Fruit fly (Drosophila melanogaster) whole organism, prepupa: ENCODE results near the gene CG1136.

ENCODE experiments used
- CG10669 ChIP-seq: fragments of 200-800 bp; sonication (Bioruptor generic); optimal IDR thresholded peaks from 3 replicates; lab custom pipeline; 2018; ENCODE audit warnings: missing biosample characterization, mild to moderate bottlenecking, missing genetic modification characterization, moderate library complexity
- CG11294 ChIP-seq: fragments of 200-800 bp; sonication (Bioruptor generic); IDR thresholded peaks from 2 replicates; pipeline ENCODE4 v1.3.6; 2022; ENCODE audit warnings: missing biosample characterization, missing genetic modification characterization
- CG11762 ChIP-seq: fragments of 200-800 bp; sonication (Bioruptor generic); optimal IDR thresholded peaks from 3 replicates; lab custom pipeline; 2016; ENCODE audit warnings: missing biosample characterization, missing genetic modification characterization; ENCODE audit not compliant: insufficient read depth
- CG11902 ChIP-seq: fragments of 200-800 bp; sonication (Bioruptor generic); optimal IDR thresholded peaks from 3 replicates; lab custom pipeline; 2016; ENCODE audit warnings: missing biosample characterization, missing genetic modification characterization
- CG15336 ChIP-seq: fragments of 200-800 bp; sonication (Bioruptor generic); IDR thresholded peaks from 2 replicates; pipeline ENCODE4 v1.3.6; 2022; ENCODE audit warnings: missing biosample characterization, missing genetic modification characterization
- CG1621 ChIP-seq: fragments of 200-800 bp; sonication (Bioruptor generic); optimal IDR thresholded peaks from 3 replicates; lab custom pipeline; 2018; ENCODE audit warnings: missing biosample characterization, mild to moderate bottlenecking, missing genetic modification characterization
- CG16779 ChIP-seq: fragments of 200-800 bp; sonication (Bioruptor generic); optimal IDR thresholded peaks from 3 replicates; lab custom pipeline; 2017; ENCODE audit warnings: missing biosample characterization, mild to moderate bottlenecking, missing genetic modification characterization
- CG3032 ChIP-seq: fragments of 200-800 bp; optimal IDR thresholded peaks from 2 replicates; lab custom pipeline; 2019; ENCODE audit warnings: missing biosample characterization, mild to moderate bottlenecking, missing genetic modification characterization, moderate library complexity
- CG32006 ChIP-seq: fragments of 200-800 bp; sonication (Bioruptor generic); optimal IDR thresholded peaks from 3 replicates; lab custom pipeline; 2017; ENCODE audit warnings: missing biosample characterization, mild to moderate bottlenecking, missing genetic modification characterization
- CG34406 ChIP-seq: fragments of 200-800 bp; sonication (Bioruptor generic); optimal IDR thresholded peaks from 3 replicates; lab custom pipeline; 2016; ENCODE audit warnings: missing biosample characterization, missing genetic modification characterization
- CG3919 ChIP-seq: fragments of 200-800 bp; sonication (Bioruptor generic); optimal IDR thresholded peaks from 3 replicates; lab custom pipeline; 2016; ENCODE audit warnings: missing biosample characterization, missing genetic modification characterization
- CG6163 ChIP-seq: fragments of 200-800 bp; sonication (Bioruptor generic); IDR thresholded peaks from 3 replicates; pipeline ENCODE4 v1.3.6; 2022; ENCODE audit warnings: missing biosample characterization, missing genetic modification characterization
- CG6276 ChIP-seq: fragments of 200-800 bp; sonication (Bioruptor generic); optimal IDR thresholded peaks from 2 replicates; lab custom pipeline; 2017; ENCODE audit warnings: missing biosample characterization, mild to moderate bottlenecking, missing genetic modification characterization
- CG6792 ChIP-seq: fragments of 200-800 bp; sonication (Bioruptor generic); optimal IDR thresholded peaks from 3 replicates; lab custom pipeline; 2016; ENCODE audit warnings: missing biosample characterization, missing genetic modification characterization
- CG6808 ChIP-seq: fragments of 200-800 bp; sonication (Bioruptor generic); optimal IDR thresholded peaks from 3 replicates; lab custom pipeline; 2017; ENCODE audit warnings: missing biosample characterization, missing genetic modification characterization, mild to moderate bottlenecking, moderate library complexity, missing genetic modification reagents
- CG6854 ChIP-seq: fragments of 200-800 bp; sonication (Bioruptor generic); optimal IDR thresholded peaks from 2 replicates; lab custom pipeline; 2017; ENCODE audit warnings: missing biosample characterization, mild to moderate bottlenecking, missing genetic modification characterization
- CG7368 ChIP-seq: fragments of 200-800 bp; sonication (Bioruptor generic); optimal IDR thresholded peaks from 3 replicates; lab custom pipeline; 2016; ENCODE audit warnings: missing biosample characterization, missing genetic modification characterization
- CG8119 ChIP-seq: fragments of 200-800 bp; sonication (Bioruptor generic); IDR thresholded peaks from 3 replicates; pipeline ENCODE4 v1.3.6; 2022; ENCODE audit warnings: missing biosample characterization, missing genetic modification characterization
- CG8319 ChIP-seq: fragments of 200-800 bp; sonication (Bioruptor generic); optimal IDR thresholded peaks from 3 replicates; lab custom pipeline; 2016; ENCODE audit warnings: missing biosample characterization, missing genetic modification characterization
- CG8632 ChIP-seq: fragments of 200-800 bp; sonication (Bioruptor generic); optimal IDR thresholded peaks from 3 replicates; lab custom pipeline; 2016; ENCODE audit warnings: missing biosample characterization, missing genetic modification characterization
- Eip75B ChIP-seq: fragments of 200-800 bp; sonication (Bioruptor generic); optimal IDR thresholded peaks from 3 replicates; lab custom pipeline; 2016; ENCODE audit warnings: missing biosample characterization, missing genetic modification characterization
- Eip93F ChIP-seq: fragments of 200-800 bp; sonication (Bioruptor generic); optimal IDR thresholded peaks from 2 replicates; lab custom pipeline; 2016; ENCODE audit warnings: missing biosample characterization, mild to moderate bottlenecking, missing genetic modification characterization
- Ets21C ChIP-seq: fragments of 200-800 bp; sonication (Bioruptor generic); optimal IDR thresholded peaks from 3 replicates; lab custom pipeline; 2016; ENCODE audit warnings: missing biosample characterization, missing genetic modification characterization
- Ets96B ChIP-seq: fragments of 200-800 bp; optimal IDR thresholded peaks from 2 replicates; lab custom pipeline; 2019; ENCODE audit warnings: missing biosample characterization, mild to moderate bottlenecking, missing genetic modification characterization, moderate library complexity
- Hr38 ChIP-seq: sonication (Bioruptor generic); optimal IDR thresholded peaks from 2 replicates; lab custom pipeline; 2016; ENCODE audit warnings: missing biosample characterization, missing genetic modification characterization
- Hr39 ChIP-seq: fragments of 200-800 bp; sonication (Bioruptor generic); optimal IDR thresholded peaks from 2 replicates; lab custom pipeline; 2016; ENCODE audit warnings: missing biosample characterization, missing genetic modification characterization
- Lpt ChIP-seq: fragments of 200-800 bp; sonication (Bioruptor generic); optimal IDR thresholded peaks from 3 replicates; lab custom pipeline; 2016; ENCODE audit warnings: missing biosample characterization, missing genetic modification characterization
- OdsH ChIP-seq: fragments of 200-800 bp; sonication (Bioruptor generic); optimal IDR thresholded peaks from 3 replicates; lab custom pipeline; 2016; ENCODE audit warnings: missing biosample characterization, missing genetic modification characterization
- Smox ChIP-seq: fragments of 200-800 bp; sonication (Bioruptor generic); optimal IDR thresholded peaks from 3 replicates; lab custom pipeline; 2016; ENCODE audit warnings: missing biosample characterization, missing genetic modification characterization
- Sox15 ChIP-seq: fragments of 200-800 bp; sonication (Bioruptor generic); optimal IDR thresholded peaks from 3 replicates; lab custom pipeline; 2016; ENCODE audit warnings: missing biosample characterization, missing genetic modification characterization
- achi ChIP-seq: fragments of 200-800 bp; sonication (Bioruptor generic); optimal IDR thresholded peaks from 3 replicates; lab custom pipeline; 2016; ENCODE audit warnings: missing biosample characterization, missing genetic modification characterization
- acj6 ChIP-seq: fragments of 200-800 bp; sonication (Bioruptor generic); optimal IDR thresholded peaks from 3 replicates; lab custom pipeline; 2016; ENCODE audit warnings: missing biosample characterization, missing genetic modification characterization
- cyc ChIP-seq: fragments of 200-800 bp; sonication (Bioruptor generic); optimal IDR thresholded peaks from 3 replicates; lab custom pipeline; 2016; ENCODE audit warnings: missing biosample characterization, missing genetic modification characterization
- dac ChIP-seq: fragments of 200-800 bp; sonication (Bioruptor generic); optimal IDR thresholded peaks from 2 replicates; lab custom pipeline; 2017; ENCODE audit warnings: missing biosample characterization, mild to moderate bottlenecking, missing genetic modification characterization
- dsx ChIP-seq: fragments of 200-800 bp; optimal IDR thresholded peaks from 3 replicates; lab custom pipeline; 2019; ENCODE audit warnings: missing biosample characterization, mild to moderate bottlenecking, missing genetic modification characterization, moderate library complexity; ENCODE audit not compliant: poor library complexity, severe bottlenecking
- eg ChIP-seq: fragments of 200-800 bp; sonication (Bioruptor generic); IDR thresholded peaks from 3 replicates; pipeline ENCODE4 v1.3.6; 2022; ENCODE audit warnings: missing biosample characterization, missing genetic modification characterization
- fd59A ChIP-seq: fragments of 200-800 bp; sonication (Bioruptor generic); optimal IDR thresholded peaks from 2 replicates; lab custom pipeline; 2017; ENCODE audit warnings: missing biosample characterization, mild to moderate bottlenecking, missing genetic modification characterization, missing genetic modification reagents
- lz ChIP-seq: fragments of 200-800 bp; sonication (Bioruptor generic); optimal IDR thresholded peaks from 3 replicates; lab custom pipeline; 2016; ENCODE audit warnings: missing biosample characterization, missing genetic modification characterization
- pdm3 ChIP-seq: fragments of 200-800 bp; sonication (Bioruptor generic); optimal IDR thresholded peaks from 3 replicates; lab custom pipeline; 2016; ENCODE audit warnings: missing biosample characterization, missing genetic modification characterization
- salr ChIP-seq, 2 experiments: fragments of 200-800 bp; sonication (Bioruptor generic); optimal IDR thresholded peaks; 3 replicates each; lab custom pipeline; 2016 to 2018; ENCODE audit warnings: missing biosample characterization in 2 of 2, missing genetic modification characterization in 2 of 2, mild to moderate bottlenecking in 1 of 2
- spab ChIP-seq: fragments of 200-800 bp; sonication (Bioruptor generic); optimal IDR thresholded peaks from 2 replicates; lab custom pipeline; 2017; ENCODE audit warnings: missing biosample characterization, mild to moderate bottlenecking, missing genetic modification characterization, missing genetic modification reagents
- svp ChIP-seq: fragments of 200-800 bp; sonication (Bioruptor generic); peaks from one replicate; lab custom pipeline; 2016; ENCODE audit warnings: missing biosample characterization, missing genetic modification characterization
- topi ChIP-seq: fragments of 200-800 bp; sonication (Bioruptor generic); optimal IDR thresholded peaks from 3 replicates; lab custom pipeline; 2016; ENCODE audit warnings: missing biosample characterization, missing genetic modification characterization
- vri ChIP-seq: fragments of 200-800 bp; sonication (Bioruptor generic); optimal IDR thresholded peaks from 3 replicates; lab custom pipeline; 2016; ENCODE audit warnings: missing biosample characterization, mild to moderate bottlenecking, missing genetic modification characterization

Gene CG1136

dm6 chr3L:4068368-4068767 lies 22.0 kb downstream of the CG1136 start:
- TF ChIP-seq CG7368 (GFP tag; lab: Kevin White, UChicago) = no peak
- TF ChIP-seq Eip93F (GFP tag; lab: Kevin White, UChicago) = no peak
- peak; percentile 70 for TF ChIP-seq CG6276 (GFP tag; lab: Kevin White, UChicago)
- no peak for TF ChIP-seq pdm3 (GFP tag; lab: Kevin White, UChicago)
- TF ChIP-seq CG10669 (GFP tag; lab: Kevin White, UChicago) = no peak
- TF ChIP-seq CG6854 = no peak
- TF ChIP-seq CG15336 (GFP tag; lab: Robert Waterston, UW) = peak; percentile 44; the same call in 1 of the 2 replicates
- TF ChIP-seq fd59A (GFP tag; lab: Kevin White, UChicago) = no peak
- TF ChIP-seq Ets21C = no peak
- peak; percentile 33 for TF ChIP-seq Lpt (GFP tag; lab: Kevin White, UChicago)
- peak; percentile 50 for TF ChIP-seq CG16779
- no peak for TF ChIP-seq CG11902
- peak; percentile 57; the same call in 2 of the 3 replicates for TF ChIP-seq eg (GFP tag; lab: Robert Waterston, UW)
- peak; percentile 83 for TF ChIP-seq svp (GFP tag; lab: Kevin White, UChicago)
- no peak for TF ChIP-seq vri
- TF ChIP-seq CG6163 (GFP tag; lab: Robert Waterston, UW) = 0 out of 3 replicates have a peak, but pooled peaks have one; percentile 16
- 0 out of 3 replicates have a peak, but pooled peaks have one; percentile 33 for TF ChIP-seq CG8119 (GFP tag; lab: Robert Waterston, UW)
- TF ChIP-seq dac (GFP tag; lab: Kevin White, UChicago) = peak; percentile 6

- TF ChIP-seq vri (peak; percentile 27), CG6276 (GFP tag; lab: Kevin White, UChicago) (no peak), CG8319 (no peak)
Observed at dm6 chr3L:4069069-4069468, 22.7 kb downstream of the CG1136 start, which contains the start of gene CG32259. CG32259 (plus strand) TSS chr3L:4069369.

- TF ChIP-seq OdsH (peak; percentile 99), Ets21C (peak; percentile 98), CG6808 (GFP tag; lab: Kevin White, UChicago) (peak; percentile 95), Hr38 (peak; percentile 88), acj6 (GFP tag; lab: Kevin White, UChicago) (peak; percentile 99), Eip93F (GFP tag; lab: Kevin White, UChicago) (peak; percentile 92), CG11762 (GFP tag; lab: Kevin White, UChicago) (peak; percentile 98), Sox15 (GFP tag; lab: Kevin White, UChicago) (peak; percentile 98), CG11902 (peak; percentile 99), spab (peak; percentile 96), Smox (peak; percentile 98), CG6163 (GFP tag; lab: Robert Waterston, UW) (peak; percentile 99), dac (GFP tag; lab: Kevin White, UChicago) (peak; percentile 97), cyc (GFP tag; lab: Kevin White, UChicago) (peak; percentile 99), CG3919 (peak; percentile 98), svp (GFP tag; lab: Kevin White, UChicago) (peak; percentile 99), Eip75B (GFP tag; lab: Kevin White, UChicago) (peak; percentile 98), CG7368 (GFP tag; lab: Kevin White, UChicago) (peak; percentile 97), CG1621 (tag; lab: Kevin White, UChicago) (peak; percentile 97), dsx (GFP tag; lab: Kevin White, UChicago) (peak; percentile 94), Hr39 (GFP tag; lab: Kevin White, UChicago) (peak; percentile 99), CG11294 (GFP tag; lab: Robert Waterston, UW) (peak; percentile 98), CG8119 (GFP tag; lab: Robert Waterston, UW) (peak; percentile 98), CG8319 (peak; percentile 96), CG32006 (GFP tag; lab: Kevin White, UChicago) (peak; percentile 99), CG34406 (GFP tag; lab: Kevin White, UChicago) (peak; percentile 98), CG6854 (peak; percentile 97), CG3032 (peak; percentile 98), CG6792 (GFP tag; lab: Kevin White, UChicago) (peak; percentile 99), CG15336 (GFP tag; lab: Robert Waterston, UW) (peak; percentile 99), CG16779 (peak; percentile 91), CG8632 (GFP tag; lab: Kevin White, UChicago) (peak; percentile 96), salr (GFP tag; optimal IDR thresholded peaks at IDR 0.05; lab: Kevin White, UChicago) (peak; percentile 98), pdm3 (GFP tag; lab: Kevin White, UChicago) (peak; percentile 99), Ets96B (peak; percentile 98), achi (GFP tag; lab: Kevin White, UChicago) (peak; percentile 98), topi (peak; percentile 97), lz (GFP tag; lab: Kevin White, UChicago) (peak; percentile 99)
Observed at dm6 chr3L:4070221-4070995, 24.0 kb downstream of the CG1136 start.
